Fruit fly (Drosophila melanogaster): ENCODE data around the gene Tollo.

DNA sequence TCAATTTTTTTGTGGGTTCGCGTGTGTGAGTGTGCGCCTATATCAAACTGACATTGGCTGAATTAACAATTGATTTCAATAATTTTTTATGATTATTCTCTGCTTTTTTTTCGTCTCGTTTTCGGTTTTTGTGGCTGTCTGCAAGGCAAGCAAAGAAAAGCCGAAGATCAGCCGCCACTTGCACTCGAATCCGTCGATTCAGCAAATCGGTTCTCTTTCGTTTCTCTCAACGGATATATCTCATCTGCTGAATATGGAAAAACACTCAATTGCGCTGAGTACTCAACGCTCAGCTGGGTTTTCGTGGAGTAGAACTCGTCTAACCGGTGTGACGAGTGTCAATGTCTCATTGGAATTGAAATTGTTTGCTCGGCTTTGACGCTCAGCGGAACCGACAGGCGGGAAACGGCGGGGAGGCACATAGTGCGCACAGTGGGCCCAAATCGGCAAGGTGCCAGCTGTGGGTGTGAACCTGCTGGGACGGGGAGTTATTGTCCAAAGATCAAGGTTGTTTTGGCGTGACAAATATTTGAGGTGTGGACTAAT lies 1.1 kb upstream of the Tollo start:
- TF ChIP-seq psq (optimal IDR thresholded peaks at IDR 0.05) (no peak), CG8478 (optimal IDR thresholded peaks at IDR 0.05) (no peak), usp (GFP tag; optimal IDR thresholded peaks at IDR 0.05) (no peak), pan (optimal IDR thresholded peaks at IDR 0.05) (no peak)
